Comparison of ENCODE assay signal across 3 worm cellular contexts in genomic region chrV:5049333-5049942, ce11.
TF ChIP-seq lines count a peak whose summit lies in the region.

TSS of gene pqn-51 (plus strand) at chrV:5049607.
TSS of gene K11D12.14 (plus strand) at chrV:5049636.

TF ChIP-seq in whole organism, L2 larva, 48 proteins besides CTCF, POLR2A, EP300 and RAD21 (continued from another document):
- TF ChIP-seq dmd-4 (tag; optimal IDR thresholded peaks at IDR 0.05; lab: Kevin White, UChicago) (no peak), nhr-6 (tag; optimal IDR thresholded peaks at IDR 0.05; lab: Kevin White, UChicago) (peak; percentile 88), mdl-1 (tag; optimal IDR thresholded peaks at IDR 0.05; lab: Kevin White, UChicago) (peak in 1 of 2 experiments; percentile 59), lin-13 (GFP tag; optimal IDR thresholded peaks at IDR 0.05; lab: Kevin White, UChicago) (peak; percentile 87), zag-1 (tag; optimal IDR thresholded peaks at IDR 0.05; lab: Kevin White, UChicago) (peak; percentile 68), peb-1 (tag; optimal IDR thresholded peaks at IDR 0.05; lab: Kevin White, UChicago) (no peak), aly-2 (tag; optimal IDR thresholded peaks at IDR 0.05; lab: Kevin White, UChicago) (no peak), crh-2 (tag; optimal IDR thresholded peaks at IDR 0.05; lab: Kevin White, UChicago) (peak; percentile 95), nhr-10 (tag; optimal IDR thresholded peaks at IDR 0.05; lab: Kevin White, UChicago) (peak; percentile 15), R02D3.7 (tag; optimal IDR thresholded peaks at IDR 0.05; lab: Kevin White, UChicago) (peak; percentile 1), elt-3 (tag; optimal IDR thresholded peaks at IDR 0.05; lab: Kevin White, UChicago) (no peak), nhr-23 (tag; optimal IDR thresholded peaks at IDR 0.05; lab: Kevin White, UChicago) (no peak), unc-39 (tag; optimal IDR thresholded peaks at IDR 0.05; lab: Kevin White, UChicago) (no peak), ama-1 (optimal IDR thresholded peaks at IDR 0.05; lab: Kevin White, UChicago) (peak; percentile 98), ztf-1 (GFP tag; conservative IDR thresholded peaks at IDR 0.05; lab: Robert Waterston, UW) (no peak), snpc-4 (tag; optimal IDR thresholded peaks at IDR 0.05; lab: Kevin White, UChicago) (peak; percentile 81), ceh-82 (tag; optimal IDR thresholded peaks at IDR 0.05; lab: Kevin White, UChicago) (peak; percentile 40), F13H6.1 (tag; optimal IDR thresholded peaks at IDR 0.05; lab: Kevin White, UChicago) (peak; percentile 98), ztf-4 (tag; optimal IDR thresholded peaks at IDR 0.05; lab: Kevin White, UChicago) (peak; percentile 89), elt-1 (tag; optimal IDR thresholded peaks at IDR 0.05; lab: Kevin White, UChicago) (no peak), Y55F3AM.14 (GFP tag; optimal IDR thresholded peaks at IDR 0.05; lab: Kevin White, UChicago) (peak; percentile 98), lin-39 (tag; optimal IDR thresholded peaks at IDR 0.05; lab: Kevin White, UChicago) (no peak), skn-1 (tag; optimal IDR thresholded peaks at IDR 0.05; lab: Kevin White, UChicago) (no peak), sma-3 (GFP tag; optimal IDR thresholded peaks at IDR 0.05; lab: Kevin White, UChicago) (peak; percentile 95), mab-5 (tag; optimal IDR thresholded peaks at IDR 0.05; lab: Kevin White, UChicago) (peak; percentile 64), nhr-237 (tag; optimal IDR thresholded peaks at IDR 0.05; lab: Kevin White, UChicago) (peak; percentile 61)

TF ChIP-seq in whole organism, L4 larva, 104 proteins besides CTCF, POLR2A, EP300 and RAD21 (continued from another document and continues in another):
- TF ChIP-seq dve-1 (tag; optimal IDR thresholded peaks at IDR 0.05; lab: Kevin White, UChicago; ENCODE audit: insufficient read depth) = peak; percentile 95
- TF ChIP-seq set-16 (GFP tag; IDR thresholded peaks at IDR 0.05; lab: Robert Waterston, UW) = peak; percentile 88
- peak; percentile 18 to 67 for TF ChIP-seq mdl-1 (tag; optimal IDR thresholded peaks at IDR 0.05; lab: Kevin White, UChicago)
- no peak for TF ChIP-seq nhr-111 (GFP tag; optimal IDR thresholded peaks at IDR 0.05; lab: Kevin White, UChicago)
- no peak for TF ChIP-seq daf-12 (tag; optimal IDR thresholded peaks at IDR 0.05; lab: Kevin White, UChicago)
- TF ChIP-seq snpc-1.2 (GFP tag; IDR thresholded peaks at IDR 0.05; lab: Robert Waterston, UW) = peak; percentile 70
- no peak for TF ChIP-seq skn-1 (tag; optimal IDR thresholded peaks at IDR 0.05; lab: Kevin White, UChicago)
- TF ChIP-seq F44E2.7 (GFP tag; IDR thresholded peaks at IDR 0.05; lab: Robert Waterston, UW) = 0 out of 2 replicates have a peak, but pooled peaks have one; percentile 51
- no peak for TF ChIP-seq nhr-76 (tag; optimal IDR thresholded peaks at IDR 0.05; lab: Kevin White, UChicago)
- peak; percentile 70 for TF ChIP-seq hlh-30 (tag; optimal IDR thresholded peaks at IDR 0.05; lab: Kevin White, UChicago; ENCODE audit: insufficient read depth)
- TF ChIP-seq nhr-25 (tag; optimal IDR thresholded peaks at IDR 0.05; lab: Kevin White, UChicago; ENCODE audit: borderline replicate concordance, insufficient read depth) = peak; percentile 24
- peak; percentile 48 to 74 for TF ChIP-seq daf-16 (GFP tag; optimal IDR thresholded peaks at IDR 0.05; lab: Kevin White, UChicago)
- TF ChIP-seq daf-16 (tag; optimal IDR thresholded peaks at IDR 0.05; lab: Kevin White, UChicago) = peak; percentile 81
- peak; percentile 98 for TF ChIP-seq ama-1 (optimal IDR thresholded peaks at IDR 0.05; lab: Kevin White, UChicago)
- TF ChIP-seq fkh-10 (GFP tag; optimal IDR thresholded peaks at IDR 0.05; lab: Kevin White, UChicago) = peak; percentile 93
- no peak for TF ChIP-seq attf-4 (tag; optimal IDR thresholded peaks at IDR 0.05; lab: Kevin White, UChicago)
- peak; percentile 69 for TF ChIP-seq ZK337.2 (GFP tag; IDR thresholded peaks at IDR 0.05; lab: Robert Waterston, UW)
- no peak for TF ChIP-seq ceh-82 (tag; optimal IDR thresholded peaks at IDR 0.05; lab: Kevin White, UChicago)
- TF ChIP-seq Y105C5A.15 (GFP tag; IDR thresholded peaks at IDR 0.05; lab: Robert Waterston, UW) = 0 out of 2 replicates have a peak, but pooled peaks have one; percentile 54
- no peak for TF ChIP-seq tag-97 (GFP tag; IDR thresholded peaks at IDR 0.05; lab: Robert Waterston, UW)
- no peak for TF ChIP-seq Y5F2A.4 (GFP tag; optimal IDR thresholded peaks at IDR 0.05; lab: Kevin White, UChicago)
- peak; percentile 83 for TF ChIP-seq mes-2 (tag; optimal IDR thresholded peaks at IDR 0.05; lab: Kevin White, UChicago; ENCODE audit: poor library complexity, severe bottlenecking)
- TF ChIP-seq unc-130 (GFP tag; optimal IDR thresholded peaks at IDR 0.05; lab: Kevin White, UChicago) = peak; percentile 7
- peak; percentile 90 for TF ChIP-seq pha-4 (GFP tag; IDR thresholded peaks at IDR 0.05; lab: Robert Waterston, UW)
- TF ChIP-seq pha-4 (tag; optimal IDR thresholded peaks at IDR 0.05; lab: Kevin White, UChicago) = peak; percentile 1
- peak; percentile 81 for TF ChIP-seq T20F7.1 (GFP tag; optimal IDR thresholded peaks at IDR 0.05; lab: Kevin White, UChicago)
- TF ChIP-seq jun-1 (tag; optimal IDR thresholded peaks at IDR 0.05; lab: Kevin White, UChicago) = peak; percentile 88
- TF ChIP-seq unc-62 (GFP tag; optimal IDR thresholded peaks at IDR 0.05 in 1 of 2; lab: Kevin White, UChicago) = peak in 1 of 2 experiments; percentile 100
- TF ChIP-seq unc-62 (tag; optimal IDR thresholded peaks at IDR 0.05; lab: Kevin White, UChicago) = no peak
- TF ChIP-seq ztf-7 (tag; optimal IDR thresholded peaks at IDR 0.05; lab: Kevin White, UChicago) = peak; percentile 55
- TF ChIP-seq spr-1 (tag; optimal IDR thresholded peaks at IDR 0.05; lab: Kevin White, UChicago) = peak; percentile 81
- 0 out of 2 replicates have a peak, but pooled peaks have one; percentile 10 for TF ChIP-seq lim-7 (GFP tag; IDR thresholded peaks at IDR 0.05; lab: Robert Waterston, UW)
- TF ChIP-seq hlh-11 (tag; optimal IDR thresholded peaks at IDR 0.05; lab: Kevin White, UChicago) = peak; percentile 95
- no peak for TF ChIP-seq daf-8 (GFP tag; IDR thresholded peaks at IDR 0.05; lab: Robert Waterston, UW)
- TF ChIP-seq ceh-28 (tag; optimal IDR thresholded peaks at IDR 0.05; lab: Kevin White, UChicago) = no peak
- TF ChIP-seq nhr-10 (tag; optimal IDR thresholded peaks at IDR 0.05; lab: Kevin White, UChicago) = peak; percentile 54
- TF ChIP-seq mep-1 (tag; optimal IDR thresholded peaks at IDR 0.05; lab: Kevin White, UChicago) = peak; percentile 87
- TF ChIP-seq hmg-1.1 (GFP tag; IDR thresholded peaks at IDR 0.05; lab: Robert Waterston, UW) = peak; percentile 91
- TF ChIP-seq mxl-3 (GFP tag; optimal IDR thresholded peaks at IDR 0.05; lab: Kevin White, UChicago) = peak; percentile 56
- peak; percentile 57; the same call in 1 of the 2 replicates for TF ChIP-seq Y48G9A.11 (GFP tag; IDR thresholded peaks at IDR 0.05; lab: Robert Waterston, UW)
- peak; percentile 86 for TF ChIP-seq saeg-2 (GFP tag; IDR thresholded peaks at IDR 0.05; lab: Robert Waterston, UW)
- TF ChIP-seq nhr-48 (tag; optimal IDR thresholded peaks at IDR 0.05; lab: Kevin White, UChicago) = peak; percentile 89
- 0 out of 2 replicates have a peak, but pooled peaks have one; percentile 59 for TF ChIP-seq mdt-29 (GFP tag; IDR thresholded peaks at IDR 0.05; lab: Robert Waterston, UW)
- TF ChIP-seq ces-1 (GFP tag; optimal IDR thresholded peaks at IDR 0.05; lab: Kevin White, UChicago) = no peak
- TF ChIP-seq madf-5 (GFP tag; IDR thresholded peaks at IDR 0.05; lab: Robert Waterston, UW) = 0 out of 4 replicates have a peak, but pooled peaks of 1 of the 2 experiments have one; percentile 5
- peak; percentile 93 for TF ChIP-seq lin-38 (GFP tag; IDR thresholded peaks at IDR 0.05; lab: Robert Waterston, UW)
- TF ChIP-seq Y75B8A.6 (GFP tag; IDR thresholded peaks at IDR 0.05; lab: Robert Waterston, UW) = 0 out of 2 replicates have a peak, but pooled peaks have one; percentile 11
- peak; percentile 93 for TF ChIP-seq lin-13 (GFP tag; optimal IDR thresholded peaks at IDR 0.05; lab: Kevin White, UChicago)
- TF ChIP-seq duxl-1 (tag; optimal IDR thresholded peaks at IDR 0.05; lab: Kevin White, UChicago; ENCODE audit: poor library complexity) = peak; percentile 42
- peak; percentile 71; the same call in 1 of the 2 replicates for TF ChIP-seq php-3 (GFP tag; IDR thresholded peaks at IDR 0.05; lab: Robert Waterston, UW)
- TF ChIP-seq ceh-20 (GFP tag; IDR thresholded peaks at IDR 0.05; lab: Robert Waterston, UW) = peak; percentile 97
- TF ChIP-seq zfp-2 (tag; optimal IDR thresholded peaks at IDR 0.05; lab: Kevin White, UChicago) = peak; percentile 73

TF ChIP-seq in whole organism, late embryonic, 69 proteins besides CTCF, POLR2A, EP300 and RAD21 (continued from another document):
- TF ChIP-seq ceh-19 (GFP tag; optimal IDR thresholded peaks at IDR 0.05; lab: Kevin White, UChicago) (no peak), pha-4 (tag; optimal IDR thresholded peaks at IDR 0.05; lab: Kevin White, UChicago) (no peak), pax-1 (tag; optimal IDR thresholded peaks at IDR 0.05; lab: Kevin White, UChicago) (peak; percentile 48), ceh-45 (GFP tag; IDR thresholded peaks at IDR 0.05; lab: Robert Waterston, UW) (0 out of 2 replicates have a peak, but pooled peaks have one; percentile 22), nfya-1 (tag; optimal IDR thresholded peaks at IDR 0.05; lab: Kevin White, UChicago) (peak; percentile 84), elt-2 (tag; optimal IDR thresholded peaks at IDR 0.05; lab: Kevin White, UChicago) (peak; percentile 25), K09A11.1 (tag; optimal IDR thresholded peaks at IDR 0.05; lab: Kevin White, UChicago; ENCODE audit: insufficient read depth) (peak; percentile 29), nhr-232 (tag; optimal IDR thresholded peaks at IDR 0.05; lab: Kevin White, UChicago) (no peak), ceh-48 (tag; optimal IDR thresholded peaks at IDR 0.05; lab: Kevin White, UChicago) (no peak), ztf-16 (tag; optimal IDR thresholded peaks at IDR 0.05; lab: Kevin White, UChicago) (peak; percentile 38), sox-2 (GFP tag; IDR thresholded peaks at IDR 0.05; lab: Robert Waterston, UW) (no peak), lim-6 (tag; optimal IDR thresholded peaks at IDR 0.05; lab: Kevin White, UChicago) (peak; percentile 24), ceh-6 (GFP tag; optimal IDR thresholded peaks at IDR 0.05; lab: Kevin White, UChicago) (no peak), C38D4.7 (GFP tag; optimal IDR thresholded peaks at IDR 0.05; lab: Kevin White, UChicago) (no peak), syd-9 (tag; optimal IDR thresholded peaks at IDR 0.05; lab: Kevin White, UChicago) (peak; percentile 35), ceh-14 (tag; optimal IDR thresholded peaks at IDR 0.05; lab: Kevin White, UChicago) (peak; percentile 66), Y22D7AL.16 (tag; optimal IDR thresholded peaks at IDR 0.05; lab: Kevin White, UChicago) (no peak), hlh-6 (tag; optimal IDR thresholded peaks at IDR 0.05; lab: Kevin White, UChicago) (no peak), unc-42 (tag; optimal IDR thresholded peaks at IDR 0.05; lab: Kevin White, UChicago) (peak; percentile 90), npax-4 (tag; optimal IDR thresholded peaks at IDR 0.05; lab: Kevin White, UChicago) (no peak), T23F11.4 (GFP tag; optimal IDR thresholded peaks at IDR 0.05; lab: Kevin White, UChicago) (no peak), ceh-18 (tag; optimal IDR thresholded peaks at IDR 0.05; lab: Kevin White, UChicago) (peak; percentile 93), hlh-13 (GFP tag; optimal IDR thresholded peaks at IDR 0.05; lab: Kevin White, UChicago) (no peak), hlh-8 (tag; optimal IDR thresholded peaks at IDR 0.05; lab: Kevin White, UChicago) (no peak), lin-11 (tag; optimal IDR thresholded peaks at IDR 0.05; lab: Kevin White, UChicago) (no peak), ceh-34 (tag; optimal IDR thresholded peaks at IDR 0.05; lab: Kevin White, UChicago) (peak; percentile 78), ceh-24 (tag; optimal IDR thresholded peaks at IDR 0.05; lab: Kevin White, UChicago) (no peak), elt-4 (tag; optimal IDR thresholded peaks at IDR 0.05; lab: Kevin White, UChicago) (no peak), tbx-7 (tag; optimal IDR thresholded peaks at IDR 0.05; lab: Kevin White, UChicago) (no peak), ceh-2 (tag; optimal IDR thresholded peaks at IDR 0.05; lab: Kevin White, UChicago) (no peak), pros-1 (tag; optimal IDR thresholded peaks at IDR 0.05; lab: Kevin White, UChicago) (no peak), K02D7.2 (tag; optimal IDR thresholded peaks at IDR 0.05; lab: Kevin White, UChicago) (no peak), rnt-1 (tag; optimal IDR thresholded peaks at IDR 0.05; lab: Kevin White, UChicago) (peak; percentile 91), eyg-1 (tag; optimal IDR thresholded peaks at IDR 0.05; lab: Kevin White, UChicago) (no peak), nhr-11 (tag; optimal IDR thresholded peaks at IDR 0.05; lab: Kevin White, UChicago) (no peak), ceh-31 (tag; optimal IDR thresholded peaks at IDR 0.05; lab: Kevin White, UChicago) (peak; percentile 89), hlh-15 (tag; optimal IDR thresholded peaks at IDR 0.05; lab: Kevin White, UChicago) (no peak), gmeb-2 (tag; optimal IDR thresholded peaks at IDR 0.05; lab: Kevin White, UChicago) (no peak), ceh-22 (tag; optimal IDR thresholded peaks at IDR 0.05; lab: Kevin White, UChicago) (no peak), hlh-30 (tag; optimal IDR thresholded peaks at IDR 0.05; lab: Kevin White, UChicago; ENCODE audit: insufficient read depth) (no peak), unc-86 (tag; optimal IDR thresholded peaks at IDR 0.05; lab: Kevin White, UChicago) (no peak), fkh-6 (tag; optimal IDR thresholded peaks at IDR 0.05; lab: Kevin White, UChicago) (no peak), ttx-3 (tag; optimal IDR thresholded peaks at IDR 0.05; lab: Kevin White, UChicago) (no peak), zip-5 (tag; optimal IDR thresholded peaks at IDR 0.05; lab: Kevin White, UChicago) (no peak), odd-2 (tag; optimal IDR thresholded peaks at IDR 0.05; lab: Kevin White, UChicago) (no peak)
